Worm (Caenorhabditis elegans): ENCODE data around the gene F47G3.3.

Gene F47G3.3

DNA sequence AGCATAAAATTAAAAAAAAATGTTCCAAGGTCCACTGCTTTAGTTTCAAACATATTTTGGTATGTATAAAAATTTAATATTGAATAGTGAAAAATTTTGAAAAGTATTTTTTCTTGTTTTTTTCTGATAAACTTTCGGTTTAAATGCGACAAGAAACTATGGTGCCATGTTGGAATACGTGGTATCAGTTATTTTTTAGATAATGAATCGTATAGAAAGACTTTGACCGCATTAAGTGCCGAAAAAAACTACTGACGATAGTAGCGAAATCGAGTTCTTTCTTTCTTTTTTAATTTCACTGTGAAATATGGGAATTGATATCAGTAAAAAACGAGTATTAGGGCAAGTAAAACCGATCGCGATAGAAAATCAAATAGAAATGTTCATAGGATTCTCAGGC, 9.9 kb upstream of the F47G3.3 start, which contains the start of gene T24D8.6:
TSS of gene T24D8.6 (minus strand) at position 101 of the 400 bp plus-strand sequence.
- TF ChIP-seq nhr-129 (tag; optimal IDR thresholded peaks at IDR 0.05) (no peak), egl-27 (tag; optimal IDR thresholded peaks at IDR 0.05) (no peak), crh-2 (tag; optimal IDR thresholded peaks at IDR 0.05) (no peak), lin-11 (tag; optimal IDR thresholded peaks at IDR 0.05) (no peak), nhr-25 (tag; optimal IDR thresholded peaks at IDR 0.05) (no peak), alr-1 (tag; optimal IDR thresholded peaks at IDR 0.05) (no peak), aly-2 (tag; optimal IDR thresholded peaks at IDR 0.05) (no peak), unc-39 (tag; optimal IDR thresholded peaks at IDR 0.05) (no peak)

DNA sequence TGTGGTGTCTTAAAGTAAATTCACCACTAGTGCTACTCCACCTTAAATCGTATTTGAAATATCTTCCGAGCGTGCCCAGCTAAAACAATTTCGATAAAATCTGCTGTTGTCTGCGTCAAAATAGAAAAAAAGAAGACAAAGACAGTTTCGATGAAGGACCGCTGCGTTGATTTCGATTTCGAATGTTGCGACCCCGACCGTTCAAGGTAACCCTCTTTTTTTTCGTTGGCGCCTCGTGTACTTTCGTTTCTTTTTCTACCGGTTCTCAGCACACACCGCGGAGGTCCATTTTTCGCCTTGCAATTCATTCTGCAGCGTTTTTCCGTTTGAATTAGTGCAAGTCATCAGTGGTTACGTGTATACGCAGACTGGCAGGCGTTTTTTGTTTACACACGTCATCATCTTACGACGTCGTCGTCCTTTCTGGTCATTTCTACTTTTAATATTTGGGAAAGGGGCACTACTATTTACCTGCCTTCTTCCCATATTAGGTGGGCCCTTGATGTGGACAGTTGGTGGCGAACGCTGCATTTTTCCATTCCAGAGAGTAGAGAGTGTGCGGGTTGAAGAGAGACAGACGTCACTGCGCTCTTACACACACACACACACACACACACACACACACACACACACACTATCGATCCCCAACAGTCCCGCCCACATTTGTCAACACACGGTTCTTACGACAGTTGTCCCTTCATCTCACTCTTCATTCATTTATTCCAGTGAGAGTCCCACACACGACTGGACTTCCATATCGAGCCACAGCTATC, 7.6 kb upstream of the F47G3.3 start:
- TF ChIP-seq C34F6.9 (tag; optimal IDR thresholded peaks at IDR 0.05) (no peak), zag-1 (tag; optimal IDR thresholded peaks at IDR 0.05) (no peak), snpc-4 (tag; optimal IDR thresholded peaks at IDR 0.05) (no peak), mbf-1 (tag; optimal IDR thresholded peaks at IDR 0.05) (no peak), aly-2 (tag; optimal IDR thresholded peaks at IDR 0.05) (no peak), skn-1 (tag; optimal IDR thresholded peaks at IDR 0.05) (no peak), ztf-1 (GFP tag; conservative IDR thresholded peaks at IDR 0.05) (no peak), lin-39 (tag; optimal IDR thresholded peaks at IDR 0.05) (no peak), ama-1 (optimal IDR thresholded peaks at IDR 0.05) (no peak), alr-1 (tag; optimal IDR thresholded peaks at IDR 0.05) (no peak), nhr-129 (tag; optimal IDR thresholded peaks at IDR 0.05) (peak; percentile 28), Y55F3AM.14 (GFP tag; optimal IDR thresholded peaks at IDR 0.05) (no peak), nhr-10 (tag; optimal IDR thresholded peaks at IDR 0.05) (no peak), elt-3 (tag; optimal IDR thresholded peaks at IDR 0.05) (no peak), fos-1 (tag; optimal IDR thresholded peaks at IDR 0.05) (no peak), lsy-2 (tag; optimal IDR thresholded peaks at IDR 0.05) (no peak), ceh-82 (tag; optimal IDR thresholded peaks at IDR 0.05) (no peak), egl-27 (tag; optimal IDR thresholded peaks at IDR 0.05) (no peak), gmeb-1 (tag; optimal IDR thresholded peaks at IDR 0.05) (no peak), mdl-1 (tag; optimal IDR thresholded peaks at IDR 0.05) (no peak), lin-11 (tag; optimal IDR thresholded peaks at IDR 0.05) (no peak), blmp-1 (tag; optimal IDR thresholded peaks at IDR 0.05; ENCODE audit: insufficient read depth) (peak; percentile 85), F13H6.1 (tag; optimal IDR thresholded peaks at IDR 0.05) (peak; percentile 43), nhr-21 (tag; optimal IDR thresholded peaks at IDR 0.05) (no peak), peb-1 (tag; optimal IDR thresholded peaks at IDR 0.05) (no peak), sem-4 (tag; optimal IDR thresholded peaks at IDR 0.05) (no peak), ztf-4 (tag; optimal IDR thresholded peaks at IDR 0.05) (no peak), lin-13 (GFP tag; optimal IDR thresholded peaks at IDR 0.05) (no peak), mab-5 (tag; optimal IDR thresholded peaks at IDR 0.05) (no peak), ztf-11 (tag; optimal IDR thresholded peaks at IDR 0.05) (no peak), nhr-25 (tag; optimal IDR thresholded peaks at IDR 0.05) (peak; percentile 83), ceh-16 (tag; optimal IDR thresholded peaks at IDR 0.05) (no peak), unc-62 (GFP tag; optimal IDR thresholded peaks at IDR 0.05) (no peak), sma-9 (GFP tag; optimal IDR thresholded peaks at IDR 0.05) (peak; percentile 47), sma-9 (tag; optimal IDR thresholded peaks at IDR 0.05) (no peak), crh-2 (tag; optimal IDR thresholded peaks at IDR 0.05) (no peak), nhr-23 (tag; optimal IDR thresholded peaks at IDR 0.05) (no peak), nhr-12 (tag; optimal IDR thresholded peaks at IDR 0.05) (no peak), nhr-237 (tag; optimal IDR thresholded peaks at IDR 0.05) (no peak), elt-1 (tag; optimal IDR thresholded peaks at IDR 0.05) (no peak), sma-3 (GFP tag; optimal IDR thresholded peaks at IDR 0.05) (no peak), unc-39 (tag; optimal IDR thresholded peaks at IDR 0.05) (no peak), nhr-77 (tag; optimal IDR thresholded peaks at IDR 0.05) (no peak), unc-55 (GFP tag; optimal IDR thresholded peaks at IDR 0.05) (no peak)

Data from whole organism, L2 larva.